Worm (Caenorhabditis elegans) whole organism, L4/young adult: ENCODE measurements around the gene rme-4.

ENCODE experiments used
- W03F9.2 ChIP-seq: fragments of 150-350 bp; optimal IDR thresholded peaks from 2 replicates; lab custom pipeline; 2014; ENCODE audit warnings: missing biosample characterization, missing genetic modification characterization
- dao-5 ChIP-seq: sonication (generic microtip); optimal IDR thresholded peaks from 2 replicates; lab custom pipeline; 2016; ENCODE audit warnings: missing genotype, missing genetic modification characterization, moderate library complexity, missing compliant biosample characterization
- him-1 ChIP-seq: sonication (generic microtip); optimal IDR thresholded peaks from 2 replicates; lab custom pipeline; 2016; ENCODE audit warnings: missing genotype, missing genetic modification reagents, missing genetic modification characterization, missing compliant biosample characterization

Gene rme-4

DNA sequence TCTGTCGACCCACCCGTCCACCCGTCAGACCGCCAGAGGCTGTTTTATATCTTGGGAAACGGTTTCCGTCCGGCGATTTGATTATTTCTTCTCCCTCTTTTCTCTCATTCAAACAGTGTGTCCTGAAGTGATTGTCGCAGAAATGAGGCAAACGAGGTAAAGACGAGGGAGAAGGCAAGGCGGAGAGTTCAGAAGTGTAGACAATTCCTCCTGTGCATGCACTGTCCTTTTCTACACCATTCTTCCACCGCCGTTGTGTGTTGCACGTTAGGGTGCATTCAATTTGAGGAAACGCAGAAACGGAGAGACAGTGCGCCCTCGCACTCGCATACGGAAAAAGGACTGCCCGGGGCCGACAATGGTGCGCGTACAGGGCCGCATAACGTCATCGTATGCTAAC lies 16.0 kb upstream of the rme-4 start:
- TF ChIP-seq W03F9.2 (no peak), him-1 (tag; lab: Kevin White, UChicago) (no peak), dao-5 (tag; lab: Kevin White, UChicago) (no peak)

- TF ChIP-seq dao-5 (tag; lab: Kevin White, UChicago), result no peak
- TF ChIP-seq him-1 (tag; lab: Kevin White, UChicago), result no peak
- TF ChIP-seq W03F9.2, result no peak
Observed at ce11 chrX:10395177-10395576, 15.5 kb upstream of the rme-4 start.

DNA sequence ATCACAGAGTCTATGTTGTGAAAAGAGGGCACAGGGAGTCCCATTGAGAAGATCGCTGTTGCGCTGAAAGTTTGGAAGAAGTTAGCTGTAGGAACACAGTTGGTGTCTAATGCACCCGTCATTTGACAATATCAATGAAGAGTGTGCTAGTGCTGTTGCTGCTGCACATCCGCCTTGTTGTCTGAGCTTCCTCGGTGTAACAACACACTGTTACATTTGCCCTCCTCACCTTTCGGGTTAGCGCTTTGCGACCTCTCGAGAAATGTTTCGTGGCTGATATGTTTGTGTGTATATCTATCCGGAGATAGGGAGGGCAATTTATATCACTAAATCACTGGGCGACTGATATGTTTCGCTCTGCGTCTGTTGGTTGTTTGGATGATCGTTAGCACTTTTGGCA lies 14.6 kb upstream of the rme-4 start:
- TF ChIP-seq him-1 (tag; lab: Kevin White, UChicago) (no peak), dao-5 (tag; lab: Kevin White, UChicago) (no peak), W03F9.2 (no peak)

- TF ChIP-seq him-1 (tag; lab: Kevin White, UChicago), result no peak
Observed at ce11 chrX:10393362-10393761, 13.7 kb upstream of the rme-4 start.

ce11 chrX:10392792-10393191 lies 13.1 kb upstream of the rme-4 start:
- TF ChIP-seq W03F9.2, result no peak
- TF ChIP-seq him-1 (tag; lab: Kevin White, UChicago), result no peak
- no peak for TF ChIP-seq dao-5 (tag; lab: Kevin White, UChicago)

- TF ChIP-seq dao-5 (tag; lab: Kevin White, UChicago), result no peak
- no peak for TF ChIP-seq W03F9.2
- no peak for TF ChIP-seq him-1 (tag; lab: Kevin White, UChicago)
Observed at ce11 chrX:10391174-10391573, 11.5 kb upstream of the rme-4 start.

ce11 chrX:10386408-10386807 lies 6.8 kb upstream of the rme-4 start, which contains the start of gene dyf-6:
dyf-6 (minus strand) TSS chrX:10386508.
- no peak for TF ChIP-seq dao-5 (tag; lab: Kevin White, UChicago)
- TF ChIP-seq him-1 (tag; lab: Kevin White, UChicago), result no peak
- TF ChIP-seq W03F9.2, result no peak

DNA sequence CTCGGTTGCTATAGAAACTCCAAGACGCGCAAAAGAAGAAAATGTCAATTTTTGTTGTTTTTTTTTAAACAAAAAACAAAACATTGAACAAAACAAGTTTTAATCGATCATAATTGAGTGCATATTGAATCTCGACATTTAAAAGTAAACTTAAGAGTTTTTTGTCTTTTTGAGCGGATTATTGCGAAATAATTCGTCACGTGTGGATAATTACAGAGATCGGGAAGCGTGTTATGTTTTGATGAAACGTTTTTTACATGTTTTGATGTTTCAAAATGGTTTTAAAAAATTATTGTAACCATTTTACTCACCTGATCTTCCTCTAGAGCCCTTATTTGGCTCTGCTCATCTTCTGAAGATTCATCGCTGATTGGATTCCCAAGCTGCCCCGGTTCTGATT lies 6.4 kb upstream of the rme-4 start:
- no peak for TF ChIP-seq W03F9.2
- no peak for TF ChIP-seq dao-5 (tag; lab: Kevin White, UChicago)
- TF ChIP-seq him-1 (tag; lab: Kevin White, UChicago), result no peak

ce11 chrX:10377663-10378062 lies 2.0 kb downstream of the rme-4 start:
- TF ChIP-seq W03F9.2 (peak; percentile 81), dao-5 (tag; lab: Kevin White, UChicago) (no peak), him-1 (tag; lab: Kevin White, UChicago) (peak; percentile 28)

DNA sequence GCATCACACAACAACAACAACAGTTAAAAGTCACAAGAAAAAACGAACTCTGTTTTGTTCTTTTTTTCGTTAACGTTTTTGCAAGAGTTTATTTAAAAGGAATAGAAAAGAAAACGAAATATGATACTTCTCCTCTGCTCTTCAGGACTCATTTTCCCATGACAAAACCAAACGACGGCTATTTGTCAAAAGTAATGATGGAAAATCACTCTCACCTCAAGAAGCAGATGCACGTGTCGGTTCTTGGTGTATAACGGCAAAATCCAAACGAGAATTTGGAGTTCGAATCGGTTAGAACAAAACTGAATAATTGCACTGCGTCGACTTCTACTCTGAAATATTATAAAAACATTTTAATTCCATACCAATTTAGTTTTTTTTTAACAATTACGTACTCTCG lies 2.7 kb downstream of the rme-4 start:
- TF ChIP-seq dao-5 (tag; lab: Kevin White, UChicago) (no peak), W03F9.2 (no peak), him-1 (tag; lab: Kevin White, UChicago) (no peak)

DNA sequence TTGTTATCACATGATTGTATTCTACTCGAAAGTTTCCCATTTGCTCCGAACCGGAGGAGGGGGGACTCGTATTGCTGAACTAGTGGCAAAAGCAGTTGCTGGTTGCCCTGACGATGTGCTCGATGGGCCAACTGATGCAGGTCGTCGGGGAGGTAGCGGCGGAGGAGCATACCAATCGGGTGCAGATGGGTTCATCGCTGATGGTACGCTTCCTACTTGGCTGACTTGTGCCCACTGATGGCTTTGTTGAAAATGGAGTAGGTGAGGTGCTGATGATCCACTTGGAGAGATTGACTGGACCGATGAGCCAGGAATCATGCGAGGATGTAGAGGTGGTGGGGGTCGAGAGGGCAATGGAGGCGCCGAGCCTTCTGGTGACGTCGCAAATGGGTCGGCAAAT lies 6.1 kb downstream of the rme-4 start:
- TF ChIP-seq dao-5 (tag; lab: Kevin White, UChicago), result no peak
- TF ChIP-seq him-1 (tag; lab: Kevin White, UChicago), result no peak
- no peak for TF ChIP-seq W03F9.2

DNA sequence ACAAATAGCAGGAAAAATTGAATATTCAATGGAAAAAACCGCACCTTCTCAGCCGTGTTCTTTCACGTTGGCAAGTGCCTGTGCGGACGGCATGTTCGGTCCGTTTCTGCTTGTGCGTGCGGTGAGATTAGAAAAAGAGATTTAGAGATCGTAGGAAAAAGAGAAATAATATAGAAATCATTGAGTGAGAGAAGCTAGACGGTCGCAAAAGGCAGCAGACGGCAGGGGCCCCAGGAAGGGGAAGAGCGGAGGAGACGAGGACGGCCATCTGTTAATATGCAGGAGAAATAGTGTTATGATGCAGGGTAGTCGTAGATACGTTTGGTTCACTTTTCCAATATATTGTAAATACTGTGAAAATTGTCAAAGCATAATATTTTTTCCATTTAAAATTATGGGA lies 7.1 kb downstream of the rme-4 start, which contains the start of gene Y49A10A.2:
TSS of gene Y49A10A.2 (minus strand) at position 109 of the 400 bp plus-strand sequence.
- TF ChIP-seq W03F9.2 (no peak), dao-5 (tag; lab: Kevin White, UChicago) (no peak), him-1 (tag; lab: Kevin White, UChicago) (no peak)

DNA sequence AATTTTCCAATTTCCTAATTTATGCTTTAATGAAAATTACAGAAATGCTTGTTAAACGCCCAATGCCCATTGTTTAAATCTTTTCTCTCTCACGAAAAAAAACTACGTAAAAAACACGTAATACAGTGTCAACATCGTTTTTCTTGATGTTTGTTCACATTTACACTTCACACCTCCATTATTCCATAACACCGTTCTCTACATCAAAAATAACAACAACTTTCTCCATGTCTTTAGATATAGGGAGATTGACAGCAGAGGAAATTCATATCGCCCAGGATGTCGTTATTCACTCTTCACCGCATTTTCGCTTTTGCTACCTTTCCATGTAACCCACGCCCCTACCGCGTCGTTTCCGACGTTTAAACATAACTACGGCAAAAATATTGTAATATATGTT lies 21.6 kb downstream of the rme-4 start, which contains the start of gene efhc-1:
TSS of gene efhc-1 (plus strand) at position 301 of the 400 bp plus-strand sequence.
- TF ChIP-seq W03F9.2, result no peak
- no peak for TF ChIP-seq dao-5 (tag; lab: Kevin White, UChicago)
- TF ChIP-seq him-1 (tag; lab: Kevin White, UChicago), result no peak

- TF ChIP-seq dao-5 (tag; lab: Kevin White, UChicago) (no peak), him-1 (tag; lab: Kevin White, UChicago) (no peak), W03F9.2 (no peak)
Observed at ce11 chrX:10355650-10356049, 24.0 kb downstream of the rme-4 start, which contains the start of gene R07E3.7. R07E3.7 (minus strand) TSS chrX:10355750.

DNA sequence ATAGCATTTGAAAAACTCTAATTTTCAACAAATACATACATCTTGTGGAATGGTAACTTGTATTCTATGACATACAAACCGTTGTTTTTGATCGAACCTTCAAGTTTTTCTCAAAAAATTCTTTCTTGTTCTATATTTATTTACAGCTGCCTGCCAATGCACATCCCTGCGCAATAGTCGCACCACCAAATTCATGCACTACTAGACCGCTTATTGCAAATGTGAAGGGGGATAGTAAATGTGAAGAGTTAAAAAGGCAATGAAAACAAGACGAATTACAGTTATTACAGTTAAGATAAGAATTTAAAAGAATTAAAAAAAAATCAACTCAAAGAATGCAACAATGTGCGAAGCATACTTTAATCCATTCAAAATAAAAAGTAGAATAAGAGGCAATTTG lies 25.8 kb downstream of the rme-4 start:
- TF ChIP-seq him-1 (tag; lab: Kevin White, UChicago) (no peak), W03F9.2 (no peak), dao-5 (tag; lab: Kevin White, UChicago) (no peak)
